Worm (Caenorhabditis elegans): ENCODE measurements around the gene srbc-43.

srbc-43 gene

DNA sequence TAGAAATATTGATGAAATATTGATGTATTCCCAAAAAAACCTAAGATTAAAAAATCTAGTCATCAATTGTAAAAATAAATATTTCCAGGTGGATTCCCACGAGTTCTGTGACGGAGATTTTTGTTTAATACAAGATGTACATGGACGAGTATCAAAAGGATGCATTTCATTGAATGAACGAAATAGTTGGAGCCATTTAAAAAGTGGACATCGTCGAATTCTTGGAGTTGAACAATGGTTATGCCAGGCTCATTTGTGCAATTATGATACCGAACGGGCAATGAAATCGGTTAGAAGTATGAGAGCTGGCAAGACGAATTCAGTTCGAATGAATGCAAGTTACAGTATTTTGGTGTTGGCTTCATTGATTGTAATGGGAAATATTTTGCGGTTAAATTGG is 40.8 kb downstream of the srbc-43 start:
- TF ChIP-seq ZK546.5 (tag; optimal IDR thresholded peaks at IDR 0.05) = no peak
- no peak for TF ChIP-seq lin-15B (tag; optimal IDR thresholded peaks at IDR 0.05)
- no peak for TF ChIP-seq lin-39 (tag; optimal IDR thresholded peaks at IDR 0.05)
- TF ChIP-seq fos-1 (tag; optimal IDR thresholded peaks at IDR 0.05) = no peak
- TF ChIP-seq egl-5 (tag; optimal IDR thresholded peaks at IDR 0.05) = no peak
- no peak for TF ChIP-seq elt-2 (tag; optimal IDR thresholded peaks at IDR 0.05)
- TF ChIP-seq unc-62 (GFP tag; optimal IDR thresholded peaks at IDR 0.05) = no peak

DNA sequence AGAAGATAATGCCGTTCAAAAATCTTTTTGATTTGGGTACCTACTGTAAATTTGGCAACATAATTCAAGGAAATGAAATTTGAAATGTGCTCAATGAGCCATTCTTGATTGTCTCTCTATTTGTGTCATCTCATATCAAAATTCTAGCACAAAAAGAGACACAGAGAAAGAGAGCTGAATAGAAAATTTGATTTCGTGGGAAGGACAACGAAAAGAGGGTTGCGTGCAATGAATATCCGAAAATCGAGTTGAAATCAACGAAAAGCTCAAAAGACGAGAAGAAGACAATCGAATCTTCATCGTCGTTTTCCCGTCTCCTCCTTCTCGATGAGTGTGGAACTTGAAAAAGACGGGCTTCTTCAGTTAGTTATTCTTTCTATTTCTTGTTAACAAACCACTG is 42.5 kb downstream of the srbc-43 start, which contains the start of gene C15C8.5:
Gene C15C8.5 (plus strand): TSS at position 152 of the 400 bp plus-strand sequence.
- TF ChIP-seq fkh-10 (GFP tag; optimal IDR thresholded peaks at IDR 0.05) = peak; percentile 88
- TF ChIP-seq unc-62 (GFP tag; optimal IDR thresholded peaks at IDR 0.05) = no peak
- no peak for TF ChIP-seq egl-27 (tag; optimal IDR thresholded peaks at IDR 0.05)
- no peak for TF ChIP-seq nhr-67 (tag; optimal IDR thresholded peaks at IDR 0.05)
- TF ChIP-seq jun-1 (tag; optimal IDR thresholded peaks at IDR 0.05) = no peak
- no peak for TF ChIP-seq ceh-16 (tag; optimal IDR thresholded peaks at IDR 0.05)

ce11 chrV:12747431-12747830 is 42.9 kb downstream of the srbc-43 start, which contains the start of gene C15C8.4:
C15C8.4 (minus strand) TSS chrV:12747463.
- no peak for TF ChIP-seq skn-1 (tag; optimal IDR thresholded peaks at IDR 0.05)
- TF ChIP-seq egl-5 (tag; optimal IDR thresholded peaks at IDR 0.05) = no peak
- peak; percentile 6 for TF ChIP-seq nfya-1 (tag; optimal IDR thresholded peaks at IDR 0.05; ENCODE audit: insufficient read depth)
- peak; percentile 45 for TF ChIP-seq lin-15B (tag; optimal IDR thresholded peaks at IDR 0.05)
- no peak for TF ChIP-seq nhr-28 (tag; optimal IDR thresholded peaks at IDR 0.05)
- TF ChIP-seq unc-62 (GFP tag; optimal IDR thresholded peaks at IDR 0.05) = no peak
- no peak for TF ChIP-seq daf-12 (tag; optimal IDR thresholded peaks at IDR 0.05)
- TF ChIP-seq elt-1 (tag; optimal IDR thresholded peaks at IDR 0.05) = peak; percentile 54
- no peak for TF ChIP-seq pha-4 (tag; optimal IDR thresholded peaks at IDR 0.05)
- no peak for TF ChIP-seq fkh-10 (GFP tag; optimal IDR thresholded peaks at IDR 0.05)
- TF ChIP-seq ceh-28 (tag; optimal IDR thresholded peaks at IDR 0.05) = peak; percentile 18
- no peak for TF ChIP-seq fos-1 (tag; optimal IDR thresholded peaks at IDR 0.05)
- no peak for TF ChIP-seq mdl-1 (tag; optimal IDR thresholded peaks at IDR 0.05)
- no peak for TF ChIP-seq eor-1 (tag; optimal IDR thresholded peaks at IDR 0.05)
- no peak for TF ChIP-seq nhr-12 (tag; optimal IDR thresholded peaks at IDR 0.05)

ce11 chrV:12744979-12745378 is 45.3 kb downstream of the srbc-43 start, which contains the start of gene C15C8.7:
C15C8.7 (minus strand) TSS chrV:12745050.
- TF ChIP-seq hmg-11 (tag; optimal IDR thresholded peaks at IDR 0.05) = no peak
- TF ChIP-seq elt-2 (tag; optimal IDR thresholded peaks at IDR 0.05) = peak; percentile 92
- peak; percentile 42 for TF ChIP-seq pqm-1 (tag; optimal IDR thresholded peaks at IDR 0.05)
- no peak for TF ChIP-seq lin-15B (tag; optimal IDR thresholded peaks at IDR 0.05)

DNA sequence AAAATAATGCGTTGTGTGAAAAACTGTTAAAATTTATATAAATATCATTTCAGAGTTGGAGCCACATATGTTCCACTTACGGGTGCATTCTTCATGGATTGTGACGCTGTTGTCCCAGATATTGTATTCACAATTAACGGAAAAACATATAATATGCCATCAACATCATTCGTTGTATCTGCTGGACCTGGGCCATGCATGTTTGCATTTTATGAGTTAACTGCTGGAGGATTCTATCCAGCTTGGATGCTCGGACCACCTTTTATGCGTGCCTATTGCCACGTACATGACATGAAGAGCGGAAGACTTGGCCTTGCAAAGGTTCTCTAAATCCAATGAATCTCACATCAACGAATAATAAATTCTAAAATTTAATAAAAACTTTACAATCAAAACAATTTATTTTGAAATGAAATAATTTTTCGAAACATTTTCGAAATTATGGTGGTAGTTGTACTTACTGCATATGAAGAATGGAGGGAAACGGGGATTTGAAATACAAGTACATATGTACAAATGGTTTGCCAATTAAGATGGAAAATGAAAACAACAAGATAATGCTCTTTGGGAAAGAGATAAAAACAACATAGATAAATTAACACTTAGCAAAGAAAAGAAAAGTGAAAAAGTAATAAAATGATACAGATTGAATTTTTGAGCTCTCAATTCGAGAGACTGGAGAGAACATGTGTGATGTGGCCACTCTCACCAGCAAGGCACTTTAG is 46.4 kb downstream of the srbc-43 start:
- TF ChIP-seq nhr-237 (tag; optimal IDR thresholded peaks at IDR 0.05) = no peak
- TF ChIP-seq elt-2 (tag; optimal IDR thresholded peaks at IDR 0.05) = peak; percentile 28
- no peak for TF ChIP-seq ztf-4 (tag; optimal IDR thresholded peaks at IDR 0.05)

DNA sequence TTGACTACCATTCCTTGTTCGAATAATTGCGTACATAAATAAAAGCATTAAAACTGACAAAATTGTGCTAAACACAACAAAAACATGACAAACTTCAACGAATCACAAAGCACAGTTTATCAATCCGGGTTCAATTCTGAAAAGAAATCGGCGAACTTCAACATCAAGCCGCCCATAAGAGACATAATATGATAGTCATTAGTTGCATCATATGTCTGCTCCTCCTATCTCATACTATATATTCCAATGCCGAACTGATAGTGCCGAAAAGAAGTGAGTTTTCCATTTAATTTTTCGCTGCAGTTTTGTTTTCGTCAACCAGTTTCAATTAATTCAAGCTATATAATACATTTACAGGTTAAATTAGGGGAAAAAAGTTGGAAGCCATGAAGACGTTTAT is 48.6 kb downstream of the srbc-43 start, which contains the start of gene hrg-7:
Gene hrg-7 (plus strand): TSS at position 358 of the 400 bp plus-strand sequence.
- TF ChIP-seq hmg-11 (tag; optimal IDR thresholded peaks at IDR 0.05) (no peak), nhr-12 (tag; optimal IDR thresholded peaks at IDR 0.05) (no peak), skn-1 (tag; optimal IDR thresholded peaks at IDR 0.05) (peak; percentile 62), R02D3.7 (tag; optimal IDR thresholded peaks at IDR 0.05) (no peak), elt-2 (tag; optimal IDR thresholded peaks at IDR 0.05) (peak; percentile 95), fkh-2 (tag; optimal IDR thresholded peaks at IDR 0.05) (no peak), fkh-10 (GFP tag; optimal IDR thresholded peaks at IDR 0.05) (no peak)
